Worm (Caenorhabditis elegans) whole organism, young adult: ENCODE measurements around the gene T20D4.11.

Experiments used
- Y53F4B.3 ChIP-seq: fragments of 200-800 bp; sonication (Bioruptor generic); IDR thresholded peaks from 2 replicates; pipeline ENCODE4 v1.3.6; 2022; ENCODE audit warnings: missing genetic modification reagents, missing genetic modification characterization, missing compliant biosample characterization
- pha-4 ChIP-seq: fragments of 150-350 bp; sonication (generic microtip); optimal IDR thresholded peaks from 2 replicates; lab custom pipeline; 2014; ENCODE audit warnings: missing biosample characterization, missing genetic modification reagents, missing genetic modification characterization
- zfh-2 ChIP-seq: fragments of 200-800 bp; sonication (Bioruptor generic); conservative IDR thresholded peaks from 2 replicates; pipeline ENCODE4 v1.3.6; 2022; ENCODE audit warnings: missing genetic modification reagents, missing genetic modification characterization, missing compliant biosample characterization

DNA sequence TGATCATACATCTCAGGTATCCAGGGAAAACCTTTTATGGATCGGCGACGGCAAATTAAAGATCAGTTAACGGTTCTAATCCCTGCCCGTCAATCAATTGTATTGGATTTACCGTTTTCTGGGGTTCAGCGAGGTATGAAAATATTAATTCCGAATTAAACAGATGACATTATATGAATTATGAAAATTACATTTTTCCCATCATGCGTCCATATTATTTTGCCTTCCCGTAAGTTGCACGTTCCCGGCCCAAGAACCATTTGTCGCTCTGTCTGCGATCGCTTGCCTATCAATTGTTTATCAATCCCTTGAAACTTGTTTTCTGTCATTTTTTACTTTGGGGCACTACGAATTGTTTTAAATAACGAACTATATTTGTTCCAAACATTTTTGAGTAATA lies 36.9 kb upstream of the T20D4.11 start:
- TF ChIP-seq Y53F4B.3 (no peak), zfh-2 (GFP tag; lab: Robert Waterston, UW) (no peak), pha-4 (tag; lab: Kevin White, UChicago) (no peak)
